Fruit fly (Drosophila melanogaster) whole organism, embryonic: ENCODE results near the gene CG5882.

Experiments used
- Antp ChIP-seq: fragments of 200-800 bp; sonication (Bioruptor generic); optimal IDR thresholded peaks from 3 replicates; lab custom pipeline; 2016; ENCODE audit warnings: missing biosample characterization, missing genetic modification characterization
- CG10959 ChIP-seq: fragments of 200-800 bp; sonication (Bioruptor generic); IDR thresholded peaks from 2 replicates; pipeline ENCODE4 v1.3.6; 2022; ENCODE audit warnings: missing biosample characterization, missing genetic modification characterization
- CG10979 ChIP-seq: fragments of 200-800 bp; sonication (Bioruptor generic); optimal IDR thresholded peaks from 2 replicates; lab custom pipeline; 2018; ENCODE audit warnings: missing biosample characterization, mild to moderate bottlenecking, missing genetic modification characterization, moderate library complexity
- CG11093 ChIP-seq: fragments of 200-800 bp; sonication (Bioruptor generic); IDR thresholded peaks from 3 replicates; pipeline ENCODE4 v1.3.6; 2022; ENCODE audit warnings: missing biosample characterization, missing genetic modification characterization
- CG12299 ChIP-seq: fragments of 200-800 bp; sonication (Bioruptor generic); optimal IDR thresholded peaks from 2 replicates; lab custom pipeline; 2018; ENCODE audit warnings: missing biosample characterization, mild to moderate bottlenecking, missing genetic modification characterization
- CG13123 ChIP-seq: fragments of 200-800 bp; sonication (Bioruptor generic); optimal IDR thresholded peaks from 2 replicates; lab custom pipeline; 2016; ENCODE audit warnings: missing biosample characterization, missing genetic modification characterization
- CG15011 ChIP-seq: fragments of 200-800 bp; sonication (Bioruptor generic); optimal IDR thresholded peaks from 3 replicates; lab custom pipeline; 2018; ENCODE audit warnings: missing biosample characterization, mild to moderate bottlenecking, missing genetic modification characterization
- CG17361 ChIP-seq: fragments of 200-800 bp; sonication (Bioruptor generic); IDR thresholded peaks from 3 replicates; pipeline ENCODE4 v1.3.6; 2022; ENCODE audit warnings: missing biosample characterization, missing genetic modification characterization
- CG18476 ChIP-seq: fragments of 200-800 bp; sonication (Bioruptor generic); optimal IDR thresholded peaks from 2 replicates; lab custom pipeline; 2016; ENCODE audit warnings: missing biosample characterization, mild to moderate bottlenecking, missing genetic modification characterization
- CG18764 ChIP-seq: fragments of 200-800 bp; sonication (Bioruptor generic); optimal IDR thresholded peaks from 3 replicates; lab custom pipeline; 2016; ENCODE audit warnings: missing biosample characterization, missing genetic modification characterization
- CG2116 ChIP-seq: fragments of 200-800 bp; sonication (Bioruptor generic); optimal IDR thresholded peaks from 3 replicates; lab custom pipeline; 2018; ENCODE audit warnings: missing biosample characterization, mild to moderate bottlenecking, missing genetic modification characterization
- CG31441 ChIP-seq: fragments of 200-800 bp; sonication (Bioruptor generic); IDR thresholded peaks from 2 replicates; pipeline ENCODE4 v1.3.6; 2022; ENCODE audit warnings: missing biosample characterization, missing genetic modification characterization
- CG6654 ChIP-seq: fragments of 200-800 bp; sonication (Bioruptor generic); optimal IDR thresholded peaks from 2 replicates; lab custom pipeline; 2017; ENCODE audit warnings: missing biosample characterization, mild to moderate bottlenecking, missing genetic modification characterization
- CG6813 ChIP-seq: fragments of 200-800 bp; sonication (Bioruptor generic); optimal IDR thresholded peaks from 2 replicates; lab custom pipeline; 2017; ENCODE audit warnings: missing biosample characterization, missing genetic modification characterization, mild to moderate bottlenecking, moderate library complexity, missing genetic modification reagents
- CG7987 ChIP-seq: fragments of 200-800 bp; sonication (Bioruptor generic); optimal IDR thresholded peaks from 2 replicates; lab custom pipeline; 2018; ENCODE audit warnings: missing biosample characterization, mild to moderate bottlenecking, missing genetic modification characterization, moderate library complexity
- CG8924 ChIP-seq: fragments of 200-800 bp; optimal IDR thresholded peaks from 3 replicates; lab custom pipeline; 2019; ENCODE audit warnings: missing biosample characterization, mild to moderate bottlenecking, missing genetic modification characterization, moderate library complexity
- CG9437 ChIP-seq: fragments of 200-800 bp; sonication (Bioruptor generic); optimal IDR thresholded peaks from 2 replicates; lab custom pipeline; 2018; ENCODE audit warnings: missing biosample characterization, mild to moderate bottlenecking, missing genetic modification characterization
- CG9797 ChIP-seq: fragments of 200-800 bp; sonication (Bioruptor generic); optimal IDR thresholded peaks from 3 replicates; lab custom pipeline; 2018; ENCODE audit warnings: missing biosample characterization, mild to moderate bottlenecking, missing genetic modification characterization
- CHES-1-like ChIP-seq: fragments of 200-800 bp; sonication (Bioruptor generic); optimal IDR thresholded peaks from 2 replicates; lab custom pipeline; 2016; ENCODE audit warnings: missing biosample characterization, missing genetic modification characterization
- Camta ChIP-seq: fragments of 200-800 bp; sonication (Bioruptor generic); optimal IDR thresholded peaks from 2 replicates; lab custom pipeline; 2016; ENCODE audit warnings: missing biosample characterization, missing genetic modification characterization
- Deaf1 ChIP-seq: fragments of 200-800 bp; optimal IDR thresholded peaks from 3 replicates; lab custom pipeline; 2019; ENCODE audit warnings: missing biosample characterization, mild to moderate bottlenecking, missing genetic modification characterization, moderate library complexity
- H2.0 ChIP-seq: fragments of 200-800 bp; sonication (Bioruptor generic); IDR thresholded peaks from 2 replicates; pipeline ENCODE4 v1.3.6; 2022; ENCODE audit warnings: missing biosample characterization, missing genetic modification characterization
- Hr51 ChIP-seq, 2 experiments: fragments of 200-800 bp; sonication (Bioruptor generic); optimal IDR thresholded peaks; 2 replicates in 1 of 2; 3 replicates in 1 of 2; lab custom pipeline; 2016 to 2018; ENCODE audit warnings: missing biosample characterization in 2 of 2, missing genetic modification characterization in 2 of 2, mild to moderate bottlenecking in 1 of 2, moderate library complexity in 1 of 2
- Nf-YC ChIP-seq: fragments of 200-800 bp; optimal IDR thresholded peaks from 3 replicates; lab custom pipeline; 2019; ENCODE audit warnings: missing biosample characterization, mild to moderate bottlenecking, missing genetic modification characterization, moderate library complexity
- Optix ChIP-seq: fragments of 200-800 bp; sonication (Bioruptor generic); IDR thresholded peaks from 3 replicates; pipeline ENCODE4 v1.3.6; 2022; ENCODE audit warnings: missing biosample characterization, missing genetic modification characterization
- Poxn ChIP-seq: fragments of 200-800 bp; sonication (Bioruptor generic); IDR thresholded peaks from 2 replicates; pipeline ENCODE4 v1.3.6; 2022; ENCODE audit warnings: missing biosample characterization, missing genetic modification characterization
- Rfx ChIP-seq: fragments of 200-800 bp; sonication (Bioruptor generic); IDR thresholded peaks from 2 replicates; pipeline ENCODE4 v1.3.6; 2022; ENCODE audit warnings: missing biosample characterization, missing genetic modification characterization
- Six4 ChIP-seq: fragments of 200-800 bp; sonication (Bioruptor generic); optimal IDR thresholded peaks from 2 replicates; lab custom pipeline; 2016; ENCODE audit warnings: missing biosample characterization, missing genetic modification characterization
- ab ChIP-seq: fragments of 200-800 bp; sonication (Bioruptor generic); optimal IDR thresholded peaks from 2 replicates; lab custom pipeline; 2016; ENCODE audit warnings: missing biosample characterization, missing genetic modification characterization
- al ChIP-seq: fragments of 200-800 bp; sonication (Bioruptor generic); IDR thresholded peaks from 2 replicates; pipeline ENCODE4 v1.3.6; 2022; ENCODE audit warnings: missing biosample characterization, missing genetic modification characterization
- ash1 ChIP-seq: fragments of 200-800 bp; sonication (Bioruptor generic); optimal IDR thresholded peaks from 2 replicates; lab custom pipeline; 2018; ENCODE audit warnings: missing biosample characterization, mild to moderate bottlenecking, missing genetic modification characterization
- bowl ChIP-seq: fragments of 200-800 bp; sonication (Bioruptor generic); IDR thresholded peaks from 2 replicates; pipeline ENCODE4 v1.3.6; 2022; ENCODE audit warnings: missing biosample characterization, missing genetic modification characterization
- bsh ChIP-seq, 2 experiments: fragments of 200-800 bp; sonication (Bioruptor generic); optimal IDR thresholded peaks; 2 replicates each; lab custom pipeline; 2017 to 2018; ENCODE audit warnings: mild to moderate bottlenecking in 2 of 2, missing biosample characterization in 2 of 2, missing genetic modification characterization in 2 of 2, moderate library complexity in 1 of 2
- btn ChIP-seq: fragments of 200-800 bp; sonication (Bioruptor generic); optimal IDR thresholded peaks from 2 replicates; lab custom pipeline; 2016; ENCODE audit warnings: missing biosample characterization, missing genetic modification characterization
- cg ChIP-seq: fragments of 200-800 bp; sonication (Bioruptor generic); optimal IDR thresholded peaks from 3 replicates; lab custom pipeline; 2019; ENCODE audit warnings: missing biosample characterization, mild to moderate bottlenecking, missing genetic modification characterization, moderate library complexity
- croc ChIP-seq: fragments of 200-800 bp; sonication (Bioruptor generic); conservative IDR thresholded peaks from 3 replicates; pipeline ENCODE4 v1.3.6; 2022; ENCODE audit warnings: missing biosample characterization, missing genetic modification characterization
- gsb ChIP-seq: fragments of 200-800 bp; sonication (Bioruptor generic); IDR thresholded peaks from 2 replicates; pipeline ENCODE4 v1.3.6; 2022; ENCODE audit warnings: missing biosample characterization, missing genetic modification characterization
- ind ChIP-seq: fragments of 200-800 bp; sonication (Bioruptor generic); optimal IDR thresholded peaks from 3 replicates; lab custom pipeline; 2016; ENCODE audit warnings: missing biosample characterization, missing genetic modification characterization
- klu ChIP-seq: fragments of 200-800 bp; sonication (Bioruptor generic); IDR thresholded peaks from 2 replicates; pipeline ENCODE4 v1.3.6; 2022; ENCODE audit warnings: missing biosample characterization, missing genetic modification characterization
- mld ChIP-seq: fragments of 200-800 bp; sonication (Bioruptor generic); IDR thresholded peaks from 3 replicates; pipeline ENCODE4 v1.3.6; 2022; ENCODE audit warnings: missing biosample characterization, missing genetic modification characterization; ENCODE audit not compliant: partially characterized antibody
- nerfin-2 ChIP-seq: fragments of 200-800 bp; sonication (Bioruptor generic); IDR thresholded peaks from 2 replicates; pipeline ENCODE4 v1.3.6; 2022; ENCODE audit warnings: missing biosample characterization, missing genetic modification characterization; ENCODE audit not compliant: partially characterized antibody
- repo ChIP-seq: fragments of 200-800 bp; sonication (Bioruptor generic); optimal IDR thresholded peaks from 2 replicates; lab custom pipeline; 2016; ENCODE audit warnings: missing biosample characterization, missing genetic modification characterization
- row ChIP-seq: fragments of 200-800 bp; sonication (Bioruptor generic); IDR thresholded peaks from 3 replicates; pipeline ENCODE4 v1.3.6; 2022; ENCODE audit warnings: missing biosample characterization, missing genetic modification characterization
- sc ChIP-seq, 3 experiments: fragments of >200 bp in 2 of 3; fragments of 200-800 bp in 1 of 3; sonication (Bioruptor generic) in 1 of 3; optimal IDR thresholded peaks; 2 replicates in 2 of 3; 3 replicates in 1 of 3; lab custom pipeline; 2017; ENCODE audit warnings: mild to moderate bottlenecking in 1 of 3, missing biosample characterization in 1 of 3, missing genetic modification characterization in 1 of 3, missing genetic modification reagents in 1 of 3
- sens-2 ChIP-seq: fragments of 200-800 bp; sonication (Bioruptor generic); IDR thresholded peaks from 2 replicates; pipeline ENCODE4 v1.3.6; 2022; ENCODE audit warnings: missing biosample characterization, missing genetic modification characterization
- sim ChIP-seq: fragments of 200-800 bp; sonication (Bioruptor generic); IDR thresholded peaks from 2 replicates; pipeline ENCODE4 v1.3.6; 2022; ENCODE audit warnings: missing biosample characterization, missing genetic modification characterization
- slbo ChIP-seq: fragments of 200-800 bp; sonication (Bioruptor generic); IDR thresholded peaks from 2 replicates; pipeline ENCODE4 v1.3.6; 2022; ENCODE audit warnings: missing biosample characterization, missing genetic modification characterization
- tup ChIP-seq: fragments of 200-800 bp; sonication (Bioruptor generic); optimal IDR thresholded peaks from 2 replicates; lab custom pipeline; 2016; ENCODE audit warnings: missing biosample characterization, mild to moderate bottlenecking, missing genetic modification characterization, moderate library complexity
- vvl ChIP-seq: fragments of 200-800 bp; sonication (Bioruptor generic); IDR thresholded peaks from 2 replicates; pipeline ENCODE4 v1.3.6; 2022; ENCODE audit warnings: missing biosample characterization, missing genetic modification characterization

The CG5882 gene

DNA sequence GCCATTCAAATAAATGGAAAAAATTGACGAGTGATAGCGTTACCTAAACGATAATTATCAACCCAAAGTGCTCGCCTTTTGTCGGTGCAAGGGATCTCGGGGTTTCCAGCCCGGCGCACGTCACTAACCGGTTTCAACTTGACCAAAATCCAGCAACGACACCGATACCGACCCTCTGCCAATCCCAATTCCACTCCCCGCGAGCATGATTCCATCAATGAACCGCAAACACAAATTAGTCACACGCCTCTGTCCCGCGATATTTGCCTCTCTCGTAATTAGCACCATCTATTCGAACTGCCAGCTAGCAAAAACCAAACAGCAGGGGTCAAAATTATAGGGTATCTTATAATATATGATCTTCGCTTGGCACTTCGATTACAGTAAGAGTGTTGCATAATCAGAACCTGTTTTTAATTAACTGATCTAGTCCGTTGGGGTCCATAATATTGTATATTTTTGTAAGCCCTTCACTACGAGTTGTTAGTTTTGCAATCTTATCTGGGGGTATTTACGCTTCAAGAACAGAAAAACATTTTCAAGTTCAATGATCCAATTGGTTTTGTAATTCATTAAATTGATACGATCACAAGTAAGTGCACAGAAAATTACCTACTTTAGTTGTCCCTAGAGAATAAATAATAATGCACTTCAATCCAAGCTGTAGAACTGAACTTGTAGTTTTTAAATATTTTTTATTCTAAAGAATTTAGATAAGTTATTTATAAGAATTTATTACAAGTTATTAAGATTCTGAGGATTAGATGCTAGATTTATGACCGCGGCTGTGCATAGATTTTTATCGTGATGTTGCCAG, 34.8 kb downstream of the CG5882 start (continued):
- TF ChIP-seq CG9797 (GFP tag; lab: Kevin White, UChicago), result no peak
- TF ChIP-seq CHES-1-like, result peak; percentile 48
- peak; percentile 81 for TF ChIP-seq CG17361 (GFP tag; lab: Robert Waterston, UW)
- TF ChIP-seq Deaf1 (tag; lab: Kevin White, UChicago), result peak; percentile 38
- TF ChIP-seq CG18476 (GFP tag; lab: Kevin White, UChicago), result no peak
- peak; percentile 38 for TF ChIP-seq Rfx (GFP tag; lab: Robert Waterston, UW)
- TF ChIP-seq CG10959 (GFP tag; lab: Robert Waterston, UW), result no peak
- TF ChIP-seq CG18764 (GFP tag; lab: Kevin White, UChicago), result no peak
- no peak for TF ChIP-seq btn (GFP tag; lab: Kevin White, UChicago)
- peak; percentile 44; the same call in 1 of the 2 replicates for TF ChIP-seq slbo (GFP tag; lab: Robert Waterston, UW)
- TF ChIP-seq bsh (GFP tag; optimal IDR thresholded peaks at IDR 0.05; lab: Kevin White, UChicago), result peak; percentile 7 to 17
- no peak for TF ChIP-seq sim (GFP tag; lab: Robert Waterston, UW)
- no peak for TF ChIP-seq CG7987
- TF ChIP-seq CG10979 (tag; lab: Kevin White, UChicago), result peak; percentile 12
- TF ChIP-seq CG6813 (GFP tag; lab: Kevin White, UChicago), result peak; percentile 9
- TF ChIP-seq Hr51 (GFP tag; optimal IDR thresholded peaks at IDR 0.05; lab: Kevin White, UChicago), result peak in 1 of 2 experiments; percentile 63
- TF ChIP-seq CG31441 (GFP tag; lab: Robert Waterston, UW), result peak; percentile 70
- TF ChIP-seq Six4, result peak; percentile 29
- no peak for TF ChIP-seq sc (optimal IDR thresholded peaks at IDR 0.05; lab: Kevin White, UChicago)
- TF ChIP-seq sc (GFP tag; optimal IDR thresholded peaks at IDR 0.05; lab: Kevin White, UChicago), result peak; percentile 3
- peak; percentile 40 for TF ChIP-seq Nf-YC (tag; lab: Kevin White, UChicago)
- TF ChIP-seq Camta (GFP tag; lab: Kevin White, UChicago), result peak; percentile 16
- peak; percentile 70 for TF ChIP-seq CG8924 (tag; lab: Kevin White, UChicago)
- no peak for TF ChIP-seq ash1 (GFP tag; lab: Kevin White, UChicago)
- no peak for TF ChIP-seq sens-2 (GFP tag; lab: Robert Waterston, UW)
- no peak for TF ChIP-seq Optix (GFP tag; lab: Robert Waterston, UW)
- 0 out of 2 replicates have a peak, but pooled peaks have one; percentile 45 for TF ChIP-seq vvl (GFP tag; lab: Robert Waterston, UW)
- TF ChIP-seq klu (GFP tag; lab: Robert Waterston, UW), result 0 out of 2 replicates have a peak, but pooled peaks have one; percentile 9
- TF ChIP-seq nerfin-2, result no peak
- TF ChIP-seq bowl, result no peak
- TF ChIP-seq al, result peak; percentile 43
- TF ChIP-seq CG6654 (GFP tag; lab: Kevin White, UChicago), result no peak
- TF ChIP-seq Poxn (GFP tag; lab: Robert Waterston, UW), result no peak
- no peak for TF ChIP-seq Antp
- TF ChIP-seq ind (GFP tag; lab: Kevin White, UChicago), result peak; percentile 48
- TF ChIP-seq CG9437 (GFP tag; lab: Kevin White, UChicago), result peak; percentile 64
- TF ChIP-seq croc (GFP tag; lab: Robert Waterston, UW), result no peak
- TF ChIP-seq ab, result no peak
- peak; percentile 10 for TF ChIP-seq CG2116 (GFP tag; lab: Kevin White, UChicago)
- TF ChIP-seq mld (GFP tag; lab: Robert Waterston, UW), result no peak
- no peak for TF ChIP-seq repo (GFP tag; lab: Kevin White, UChicago)
- peak; percentile 43 for TF ChIP-seq CG12299 (tag; lab: Kevin White, UChicago)
- TF ChIP-seq row (GFP tag; lab: Robert Waterston, UW), result peak; percentile 66; the same call in 2 of the 3 replicates
- 0 out of 2 replicates have a peak, but pooled peaks have one; percentile 5 for TF ChIP-seq H2.0 (GFP tag; lab: Robert Waterston, UW)
- no peak for TF ChIP-seq gsb
- TF ChIP-seq cg (GFP tag; lab: Kevin White, UChicago), result no peak
- TF ChIP-seq tup, result no peak
- TF ChIP-seq CG13123 (GFP tag; lab: Kevin White, UChicago), result no peak
- no peak for TF ChIP-seq CG11093
- TF ChIP-seq CG15011 (GFP tag; lab: Kevin White, UChicago), result peak; percentile 26
